Fruit fly (Drosophila melanogaster) whole organism, adult: ENCODE measurements around the gene dnd.

Experiments used
- CG11617 ChIP-seq: fragments of 200-800 bp; sonication (Bioruptor generic); optimal IDR thresholded peaks from 2 replicates; lab custom pipeline; 2017; ENCODE audit warnings: mild to moderate bottlenecking, missing biosample characterization, missing genetic modification reagents, missing genetic modification characterization
- CG12768 ChIP-seq: fragments of 200-800 bp; sonication (Bioruptor generic); optimal IDR thresholded peaks from 2 replicates; lab custom pipeline; 2017; ENCODE audit warnings: missing biosample characterization, missing genetic modification characterization, mild to moderate bottlenecking, moderate library complexity, missing genetic modification reagents
- CG14711 ChIP-seq: fragments of 200-800 bp; sonication (Bioruptor generic); optimal IDR thresholded peaks from 2 replicates; lab custom pipeline; 2018; ENCODE audit warnings: missing biosample characterization, mild to moderate bottlenecking, missing genetic modification characterization, moderate library complexity
- CG1620 ChIP-seq: fragments of 200-800 bp; sonication (Bioruptor generic); optimal IDR thresholded peaks from 2 replicates; lab custom pipeline; 2016; ENCODE audit warnings: missing biosample characterization, missing genetic modification characterization
- CG33017 ChIP-seq: fragments of 200-800 bp; sonication (Bioruptor generic); optimal IDR thresholded peaks from 2 replicates; lab custom pipeline; 2018; ENCODE audit warnings: missing biosample characterization, mild to moderate bottlenecking, missing genetic modification characterization, moderate library complexity
- CG5204 ChIP-seq: fragments of 200-800 bp; sonication (Bioruptor generic); optimal IDR thresholded peaks from 2 replicates; lab custom pipeline; 2016; ENCODE audit warnings: missing biosample characterization, missing genetic modification characterization
- CG7045 ChIP-seq: fragments of 200-800 bp; sonication (Bioruptor generic); optimal IDR thresholded peaks from 2 replicates; lab custom pipeline; 2017; ENCODE audit warnings: missing biosample characterization, mild to moderate bottlenecking, missing genetic modification characterization
- CG7101 ChIP-seq: fragments of 200-800 bp; sonication (Bioruptor generic); optimal IDR thresholded peaks from 2 replicates; lab custom pipeline; 2018; ENCODE audit warnings: missing biosample characterization, mild to moderate bottlenecking, missing genetic modification characterization, moderate library complexity
- Clk ChIP-seq: fragments of 200-800 bp; sonication (Bioruptor generic); optimal IDR thresholded peaks from 2 replicates; lab custom pipeline; 2017; ENCODE audit warnings: missing biosample characterization, missing genetic modification characterization
- Crg-1 ChIP-seq: fragments of 200-800 bp; sonication (Bioruptor generic); optimal IDR thresholded peaks from 2 replicates; lab custom pipeline; 2016; ENCODE audit warnings: missing biosample characterization, missing genetic modification characterization
- Hr96 ChIP-seq: fragments of 200-800 bp; sonication (Bioruptor generic); optimal IDR thresholded peaks from 2 replicates; lab custom pipeline; 2016; ENCODE audit warnings: missing biosample characterization, missing genetic modification characterization
- Mnt ChIP-seq: fragments of 200-800 bp; sonication (Bioruptor generic); optimal IDR thresholded peaks from 2 replicates; lab custom pipeline; 2016; ENCODE audit warnings: missing biosample characterization, mild to moderate bottlenecking, missing genetic modification characterization
- bab1 ChIP-seq: fragments of 200-800 bp; sonication (Bioruptor generic); optimal IDR thresholded peaks from 3 replicates; lab custom pipeline; 2019; ENCODE audit warnings: missing biosample characterization, mild to moderate bottlenecking, missing genetic modification characterization, moderate library complexity
- cic ChIP-seq: fragments of 200-800 bp; sonication (Bioruptor generic); optimal IDR thresholded peaks from 2 replicates; lab custom pipeline; 2017; ENCODE audit warnings: missing biosample characterization, mild to moderate bottlenecking, missing genetic modification characterization, moderate library complexity
- cnc ChIP-seq, 2 experiments: fragments of >200 bp; optimal IDR thresholded peaks; 2 replicates each; lab custom pipeline; 2017
- kay ChIP-seq: fragments of 200-800 bp; sonication (Bioruptor generic); peaks from one replicate; lab custom pipeline; 2016; ENCODE audit warnings: missing biosample characterization, missing genetic modification characterization, borderline replicate concordance
- ovo ChIP-seq: fragments of 200-800 bp; sonication (Bioruptor generic); optimal IDR thresholded peaks from 2 replicates; lab custom pipeline; 2016; ENCODE audit warnings: missing biosample characterization, missing genetic modification characterization
- pad ChIP-seq: fragments of 200-800 bp; sonication (Bioruptor generic); optimal IDR thresholded peaks from 3 replicates; lab custom pipeline; 2017; ENCODE audit warnings: missing biosample characterization, missing genetic modification characterization, mild to moderate bottlenecking, moderate library complexity, missing genetic modification reagents
- tj ChIP-seq: fragments of 200-800 bp; sonication (Bioruptor generic); optimal IDR thresholded peaks from 3 replicates; lab custom pipeline; 2017; ENCODE audit warnings: missing biosample characterization, mild to moderate bottlenecking, missing genetic modification characterization, moderate library complexity
- toe ChIP-seq: fragments of 200-800 bp; sonication (Bioruptor generic); optimal IDR thresholded peaks from 2 replicates; lab custom pipeline; 2016; ENCODE audit warnings: missing biosample characterization, missing genetic modification characterization

dnd gene

dm6 chr3R:21852579-21853233, 34.4 kb downstream of the dnd start:
- TF ChIP-seq cnc (optimal IDR thresholded peaks at IDR 0.05; lab: Kevin White, UChicago), result no peak
- TF ChIP-seq CG12768 (GFP tag; lab: Kevin White, UChicago), result no peak
- no peak for TF ChIP-seq Mnt (GFP tag; lab: Kevin White, UChicago)
- TF ChIP-seq cic (GFP tag; lab: Kevin White, UChicago), result no peak
- TF ChIP-seq Crg-1, result no peak
- TF ChIP-seq toe (GFP tag; lab: Kevin White, UChicago), result no peak
- TF ChIP-seq kay, result no peak
- TF ChIP-seq Clk (GFP tag; lab: Kevin White, UChicago), result no peak
- TF ChIP-seq CG7101 (tag; lab: Kevin White, UChicago), result peak; percentile 13
- no peak for TF ChIP-seq Hr96
- peak; percentile 88 for TF ChIP-seq ovo
- no peak for TF ChIP-seq CG7045 (GFP tag; lab: Kevin White, UChicago)
- TF ChIP-seq CG11617 (GFP tag; lab: Kevin White, UChicago), result no peak
- no peak for TF ChIP-seq CG1620 (GFP tag; lab: Kevin White, UChicago)
- TF ChIP-seq pad (GFP tag; lab: Kevin White, UChicago), result peak; percentile 71
- no peak for TF ChIP-seq tj (GFP tag; lab: Kevin White, UChicago)
- peak; percentile 41 for TF ChIP-seq bab1 (GFP tag; lab: Kevin White, UChicago)
- no peak for TF ChIP-seq CG5204
- TF ChIP-seq CG14711 (tag; lab: Kevin White, UChicago), result peak; percentile 41
- TF ChIP-seq CG33017 (tag; lab: Kevin White, UChicago), result no peak

- peak; percentile 27 for TF ChIP-seq bab1 (GFP tag; lab: Kevin White, UChicago)
- peak; percentile 86 for TF ChIP-seq kay
- TF ChIP-seq Crg-1, result no peak
- no peak for TF ChIP-seq cnc (optimal IDR thresholded peaks at IDR 0.05; lab: Kevin White, UChicago)
- no peak for TF ChIP-seq CG1620 (GFP tag; lab: Kevin White, UChicago)
- TF ChIP-seq CG11617 (GFP tag; lab: Kevin White, UChicago), result no peak
- peak; percentile 69 for TF ChIP-seq tj (GFP tag; lab: Kevin White, UChicago)
- TF ChIP-seq ovo, result no peak
- no peak for TF ChIP-seq CG7045 (GFP tag; lab: Kevin White, UChicago)
- TF ChIP-seq CG5204, result peak; percentile 32
- TF ChIP-seq Clk (GFP tag; lab: Kevin White, UChicago), result no peak
- TF ChIP-seq Mnt (GFP tag; lab: Kevin White, UChicago), result peak; percentile 3
- no peak for TF ChIP-seq pad (GFP tag; lab: Kevin White, UChicago)
- TF ChIP-seq Hr96, result peak; percentile 6
- TF ChIP-seq CG33017 (tag; lab: Kevin White, UChicago), result peak; percentile 32
- TF ChIP-seq CG7101 (tag; lab: Kevin White, UChicago), result no peak
- TF ChIP-seq CG14711 (tag; lab: Kevin White, UChicago), result no peak
- peak; percentile 28 for TF ChIP-seq CG12768 (GFP tag; lab: Kevin White, UChicago)
- TF ChIP-seq cic (GFP tag; lab: Kevin White, UChicago), result peak; percentile 69
- peak; percentile 7 for TF ChIP-seq toe (GFP tag; lab: Kevin White, UChicago)
Observed at dm6 chr3R:21851592-21852578, 35.3 kb downstream of the dnd start.

dm6 chr3R:21849988-21850460, 37.1 kb downstream of the dnd start:
- TF ChIP-seq toe (GFP tag; lab: Kevin White, UChicago) (no peak), CG7045 (GFP tag; lab: Kevin White, UChicago) (peak; percentile 23), Mnt (GFP tag; lab: Kevin White, UChicago) (no peak), CG11617 (GFP tag; lab: Kevin White, UChicago) (peak; percentile 54), CG5204 (peak; percentile 61), ovo (no peak), cnc (optimal IDR thresholded peaks at IDR 0.05; lab: Kevin White, UChicago) (peak; percentile 44 to 49), cic (GFP tag; lab: Kevin White, UChicago) (peak; percentile 60), Hr96 (peak; percentile 38), CG33017 (tag; lab: Kevin White, UChicago) (no peak), CG7101 (tag; lab: Kevin White, UChicago) (peak; percentile 23), kay (no peak), Crg-1 (no peak), CG1620 (GFP tag; lab: Kevin White, UChicago) (no peak), tj (GFP tag; lab: Kevin White, UChicago) (peak; percentile 32), pad (GFP tag; lab: Kevin White, UChicago) (peak; percentile 16)

dm6 chr3R:21848987-21849442, 38.1 kb downstream of the dnd start:
- peak; percentile 92 for TF ChIP-seq Hr96
- peak; percentile 96 for TF ChIP-seq bab1 (GFP tag; lab: Kevin White, UChicago)
- TF ChIP-seq cnc (optimal IDR thresholded peaks at IDR 0.05; lab: Kevin White, UChicago), result no peak
- TF ChIP-seq Crg-1, result peak; percentile 77
- TF ChIP-seq toe (GFP tag; lab: Kevin White, UChicago), result peak; percentile 95
- TF ChIP-seq CG1620 (GFP tag; lab: Kevin White, UChicago), result peak; percentile 77
- TF ChIP-seq pad (GFP tag; lab: Kevin White, UChicago), result peak; percentile 86
- TF ChIP-seq CG14711 (tag; lab: Kevin White, UChicago), result peak; percentile 72
- peak; percentile 82 for TF ChIP-seq Clk (GFP tag; lab: Kevin White, UChicago)
- peak; percentile 84 for TF ChIP-seq CG7101 (tag; lab: Kevin White, UChicago)
- peak; percentile 91 for TF ChIP-seq CG33017 (tag; lab: Kevin White, UChicago)
- TF ChIP-seq ovo, result peak; percentile 21
- TF ChIP-seq CG11617 (GFP tag; lab: Kevin White, UChicago), result peak; percentile 95
- peak; percentile 45 for TF ChIP-seq cic (GFP tag; lab: Kevin White, UChicago)
- peak; percentile 95 for TF ChIP-seq CG7045 (GFP tag; lab: Kevin White, UChicago)
- TF ChIP-seq CG5204, result peak; percentile 91
- TF ChIP-seq CG12768 (GFP tag; lab: Kevin White, UChicago), result peak; percentile 89
- peak; percentile 76 for TF ChIP-seq tj (GFP tag; lab: Kevin White, UChicago)
- TF ChIP-seq Mnt (GFP tag; lab: Kevin White, UChicago), result peak; percentile 58
- TF ChIP-seq kay, result peak; percentile 91
